Worm (Caenorhabditis elegans): ENCODE results near the gene Y69H2.10.

Y69H2.10 gene

ce11 chrV:18670017-18670416 is at the start of gene Y69H2.10:
Y69H2.10 (plus strand) TSS chrV:18670317.
- no peak for TF ChIP-seq W03F9.2 (tag; optimal IDR thresholded peaks at IDR 0.05)
- no peak for TF ChIP-seq him-1 (tag; optimal IDR thresholded peaks at IDR 0.05)
- no peak for TF ChIP-seq dao-5 (tag; optimal IDR thresholded peaks at IDR 0.05)

ce11 chrV:18622462-18622861 is 47.7 kb upstream of the Y69H2.10 start, which contains the start of gene Y69H2.1:
Y69H2.1 (minus strand) TSS chrV:18622562.
- TF ChIP-seq him-1 (tag; optimal IDR thresholded peaks at IDR 0.05) (no peak), W03F9.2 (tag; optimal IDR thresholded peaks at IDR 0.05) (no peak), dao-5 (tag; optimal IDR thresholded peaks at IDR 0.05) (no peak)

- TF ChIP-seq him-1 (tag; optimal IDR thresholded peaks at IDR 0.05) (no peak), dao-5 (tag; optimal IDR thresholded peaks at IDR 0.05) (no peak), W03F9.2 (tag; optimal IDR thresholded peaks at IDR 0.05) (no peak)
These were observed 43.4 kb upstream of the Y69H2.10 start, which contains the start of gene Y69H2.15 for ce11 chrV:18626764-18627163. Y69H2.15 (minus strand) TSS chrV:18626864.

ce11 chrV:18627445-18627844 is 42.7 kb upstream of the Y69H2.10 start:
- TF ChIP-seq him-1 (tag; optimal IDR thresholded peaks at IDR 0.05) (no peak), W03F9.2 (tag; optimal IDR thresholded peaks at IDR 0.05) (no peak), dao-5 (tag; optimal IDR thresholded peaks at IDR 0.05) (no peak)

ce11 chrV:18628907-18629306 is 41.2 kb upstream of the Y69H2.10 start:
- TF ChIP-seq him-1 (tag; optimal IDR thresholded peaks at IDR 0.05) (no peak), dao-5 (tag; optimal IDR thresholded peaks at IDR 0.05) (no peak), W03F9.2 (tag; optimal IDR thresholded peaks at IDR 0.05) (no peak)

- no peak for TF ChIP-seq W03F9.2 (tag; optimal IDR thresholded peaks at IDR 0.05)
- TF ChIP-seq him-1 (tag; optimal IDR thresholded peaks at IDR 0.05) = no peak
- TF ChIP-seq dao-5 (tag; optimal IDR thresholded peaks at IDR 0.05) = no peak
These were observed 38.1 kb upstream of the Y69H2.10 start for ce11 chrV:18631966-18632531.

ce11 chrV:18636248-18636647 is 33.9 kb upstream of the Y69H2.10 start, which contains the start of gene egas-3:
egas-3 (minus strand) TSS chrV:18636348.
- TF ChIP-seq dao-5 (tag; optimal IDR thresholded peaks at IDR 0.05) (no peak), him-1 (tag; optimal IDR thresholded peaks at IDR 0.05) (no peak)

ce11 chrV:18637544-18638366 is 32.4 kb upstream of the Y69H2.10 start:
- TF ChIP-seq dao-5 (tag; optimal IDR thresholded peaks at IDR 0.05) (no peak), W03F9.2 (tag; optimal IDR thresholded peaks at IDR 0.05) (no peak), him-1 (tag; optimal IDR thresholded peaks at IDR 0.05) (no peak)

ce11 chrV:18638367-18638873 is 31.7 kb upstream of the Y69H2.10 start, which contains the start of gene col-42:
col-42 (plus strand) TSS chrV:18638484.
- TF ChIP-seq dao-5 (tag; optimal IDR thresholded peaks at IDR 0.05) = no peak
- TF ChIP-seq him-1 (tag; optimal IDR thresholded peaks at IDR 0.05) = no peak
- TF ChIP-seq W03F9.2 (tag; optimal IDR thresholded peaks at IDR 0.05) = no peak

- TF ChIP-seq him-1 (tag; optimal IDR thresholded peaks at IDR 0.05) (no peak), W03F9.2 (tag; optimal IDR thresholded peaks at IDR 0.05) (no peak), dao-5 (tag; optimal IDR thresholded peaks at IDR 0.05) (no peak)
These were observed 31.0 kb upstream of the Y69H2.10 start for ce11 chrV:18639074-18639473.

- TF ChIP-seq him-1 (tag; optimal IDR thresholded peaks at IDR 0.05) = no peak
- no peak for TF ChIP-seq dao-5 (tag; optimal IDR thresholded peaks at IDR 0.05)
- TF ChIP-seq W03F9.2 (tag; optimal IDR thresholded peaks at IDR 0.05) = no peak
These were observed 30.3 kb upstream of the Y69H2.10 start, which contains the start of gene egas-1 for ce11 chrV:18639601-18640354. egas-1 (plus strand) TSS chrV:18640304.

ce11 chrV:18644258-18644657 is 25.9 kb upstream of the Y69H2.10 start:
- no peak for TF ChIP-seq W03F9.2 (tag; optimal IDR thresholded peaks at IDR 0.05)
- TF ChIP-seq dao-5 (tag; optimal IDR thresholded peaks at IDR 0.05) = no peak
- TF ChIP-seq him-1 (tag; optimal IDR thresholded peaks at IDR 0.05) = no peak

- TF ChIP-seq W03F9.2 (tag; optimal IDR thresholded peaks at IDR 0.05) (no peak), him-1 (tag; optimal IDR thresholded peaks at IDR 0.05) (no peak)
These were observed 20.1 kb upstream of the Y69H2.10 start, which contains the start of gene egas-2 for ce11 chrV:18650043-18650442. egas-2 (plus strand) TSS chrV:18650343.

Measured in whole organism, L4/young adult.